Fruit fly (Drosophila melanogaster) whole organism, embryonic: ENCODE measurements around the gene CG13707.

Source experiments
- CG14667 ChIP-seq: fragments of 200-800 bp; sonication (Bioruptor generic); IDR thresholded peaks from 2 replicates; pipeline ENCODE4 v1.3.6; 2022; ENCODE audit warnings: missing biosample characterization, missing genetic modification characterization
- CG1647 ChIP-seq: fragments of 200-800 bp; sonication (Bioruptor generic); optimal IDR thresholded peaks from 3 replicates; lab custom pipeline; 2016; ENCODE audit warnings: missing biosample characterization, missing genetic modification characterization
- CG17802 ChIP-seq: fragments of 200-800 bp; sonication (Bioruptor generic); optimal IDR thresholded peaks from 2 replicates; lab custom pipeline; 2018; ENCODE audit warnings: missing biosample characterization, mild to moderate bottlenecking, missing genetic modification characterization, moderate library complexity
- CG34422 ChIP-seq: fragments of 200-800 bp; sonication (Bioruptor generic); IDR thresholded peaks from 3 replicates; pipeline ENCODE4 v1.3.6; 2022; ENCODE audit warnings: missing biosample characterization, missing genetic modification characterization
- CG5180 ChIP-seq: fragments of 200-800 bp; sonication (Bioruptor generic); optimal IDR thresholded peaks from 3 replicates; lab custom pipeline; 2017; ENCODE audit warnings: missing biosample characterization, missing genetic modification characterization, mild to moderate bottlenecking, moderate library complexity, missing genetic modification reagents
- Lpt ChIP-seq: fragments of >200 bp; optimal IDR thresholded peaks from 2 replicates; lab custom pipeline; 2018; ENCODE audit warnings: missing biosample characterization, missing genetic modification characterization
- Pdp1 ChIP-seq, 2 experiments: fragments of 200-800 bp; sonication (Bioruptor generic); optimal IDR thresholded peaks; 3 replicates each; lab custom pipeline; 2016; ENCODE audit warnings: missing biosample characterization in 2 of 2, missing genetic modification characterization in 2 of 2, mild to moderate bottlenecking in 1 of 2, moderate library complexity in 1 of 2
- dpn ChIP-seq, 2 experiments: fragments of 200-800 bp; sonication (Bioruptor generic); optimal IDR thresholded peaks; 3 replicates each; lab custom pipeline; 2016; ENCODE audit warnings: missing biosample characterization in 2 of 2, missing genetic modification characterization in 2 of 2

Gene CG13707

dm6 chr3L:4800641-4801040 lies 39.3 kb downstream of the CG13707 start (continued):
- TF ChIP-seq CG17802 (tag; lab: Kevin White, UChicago): no peak
- no peak for TF ChIP-seq Pdp1 (GFP tag; optimal IDR thresholded peaks at IDR 0.05; lab: Kevin White, UChicago)
- peak; percentile 59 for TF ChIP-seq CG5180 (GFP tag; lab: Kevin White, UChicago)
- TF ChIP-seq CG14667 (GFP tag; lab: Robert Waterston, UW): no peak
- TF ChIP-seq Lpt: no peak
- no peak for TF ChIP-seq dpn (GFP tag; optimal IDR thresholded peaks at IDR 0.05; lab: Kevin White, UChicago)
- TF ChIP-seq CG1647: no peak
- TF ChIP-seq CG34422 (GFP tag; lab: Robert Waterston, UW): no peak
